Worm (Caenorhabditis elegans) whole organism, young adult: ENCODE data around the gene ZC116.5.

ENCODE experiments used
- B0035.1 ChIP-seq: sonication (generic microtip); optimal IDR thresholded peaks from 2 replicates; lab custom pipeline; 2016; ENCODE audit warnings: missing genetic modification characterization, mild to moderate bottlenecking, missing compliant biosample characterization, missing genotype, missing genetic modification reagents
- F23B12.7 ChIP-seq: sonication (generic microtip); optimal IDR thresholded peaks from 2 replicates; lab custom pipeline; 2017; ENCODE audit warnings: missing genetic modification characterization, mild to moderate bottlenecking, missing compliant biosample characterization, antibody characterized with exemption, moderate library complexity; ENCODE audit not compliant: insufficient read depth
- F49E8.2 ChIP-seq: sonication (generic microtip); optimal IDR thresholded peaks from 3 replicates; lab custom pipeline; 2017; ENCODE audit warnings: missing genetic modification characterization, mild to moderate bottlenecking, missing compliant biosample characterization, antibody characterized with exemption, moderate library complexity; ENCODE audit not compliant: insufficient read depth
- K12H6.12 ChIP-seq: fragments of 200-800 bp; sonication (Bioruptor generic); optimal IDR thresholded peaks from 2 replicates; lab custom pipeline; 2018; ENCODE audit warnings: mild to moderate bottlenecking, missing genetic modification characterization, missing compliant biosample characterization
- Y53G8AR.9 ChIP-seq: fragments of 200-800 bp; sonication (Bioruptor generic); conservative IDR thresholded peaks from 2 replicates; pipeline ENCODE4 v1.3.6; 2022; ENCODE audit warnings: missing genetic modification reagents, missing genetic modification characterization, missing compliant biosample characterization
- aptf-3 ChIP-seq: fragments of 200-800 bp; sonication (Bioruptor generic); IDR thresholded peaks from 2 replicates; pipeline ENCODE4 v1.3.6; 2022; ENCODE audit warnings: missing genetic modification characterization, missing compliant biosample characterization
- bed-1 ChIP-seq: fragments of 200-800 bp; sonication (Bioruptor generic); IDR thresholded peaks from 2 replicates; pipeline ENCODE4 v1.3.6; 2022; ENCODE audit warnings: missing genetic modification reagents, missing genetic modification characterization, missing compliant biosample characterization
- cebp-1 ChIP-seq, 2 experiments: fragments of 200-800 bp in 1 of 2; sonication (Bioruptor generic) in 1 of 2; sonication (generic microtip) in 1 of 2; IDR thresholded peaks in 1 of 2; optimal IDR thresholded peaks in 1 of 2; 2 replicates each; pipeline versions ENCODE4 v1.3.6 to Lab custom; 2017 to 2022; ENCODE audit warnings: missing compliant biosample characterization in 2 of 2, missing genetic modification characterization in 2 of 2, mild to moderate bottlenecking in 1 of 2, missing genetic modification reagents in 1 of 2, moderate library complexity in 1 of 2
- ceh-100 ChIP-seq: fragments of 200-800 bp; sonication (Bioruptor generic); IDR thresholded peaks from 2 replicates; pipeline ENCODE4 v1.3.6; 2022; ENCODE audit warnings: missing genetic modification reagents, missing genetic modification characterization, missing compliant biosample characterization
- ceh-40 ChIP-seq: fragments of 200-800 bp; sonication (Bioruptor generic); IDR thresholded peaks from 2 replicates; pipeline ENCODE4 v1.3.6; 2022; ENCODE audit warnings: missing genetic modification characterization, missing compliant biosample characterization
- ceh-91 ChIP-seq: fragments of 200-800 bp; sonication (Bioruptor generic); IDR thresholded peaks from 2 replicates; pipeline ENCODE4 v1.3.6; 2022; ENCODE audit warnings: missing genetic modification reagents, missing genetic modification characterization, missing compliant biosample characterization
- dox-1 ChIP-seq: fragments of 200-800 bp; sonication (Bioruptor generic); IDR thresholded peaks from 2 replicates; pipeline ENCODE4 v1.3.6; 2022; ENCODE audit warnings: missing genetic modification reagents, missing genetic modification characterization, missing compliant biosample characterization
- dpff-1 ChIP-seq: sonication (generic microtip); optimal IDR thresholded peaks from 2 replicates; lab custom pipeline; 2017; ENCODE audit warnings: mild to moderate bottlenecking, missing genetic modification characterization, missing compliant biosample characterization
- efl-1 ChIP-seq: fragments of 150-350 bp; optimal IDR thresholded peaks from 2 replicates; lab custom pipeline; 2014; ENCODE audit warnings: missing biosample characterization, missing genetic modification reagents, missing genetic modification characterization
- fkh-3 ChIP-seq: sonication (generic microtip); optimal IDR thresholded peaks from 2 replicates; lab custom pipeline; 2016; ENCODE audit warnings: mild to moderate bottlenecking, missing genetic modification characterization, missing compliant biosample characterization
- gei-17 ChIP-seq: fragments of 200-800 bp; sonication (Bioruptor generic); optimal IDR thresholded peaks from 2 replicates; lab custom pipeline; 2018; ENCODE audit warnings: mild to moderate bottlenecking, missing genetic modification characterization, missing compliant biosample characterization
- him-1 ChIP-seq: sonication (generic microtip); optimal IDR thresholded peaks from 2 replicates; lab custom pipeline; 2016; ENCODE audit warnings: missing genotype, missing genetic modification reagents, missing genetic modification characterization, missing compliant biosample characterization
- hrde-1 ChIP-seq: sonication (generic microtip); optimal IDR thresholded peaks from 2 replicates; lab custom pipeline; 2016; ENCODE audit warnings: missing genetic modification characterization, mild to moderate bottlenecking, missing compliant biosample characterization, moderate library complexity, missing genotype, missing genetic modification reagents, borderline replicate concordance
- lag-1 ChIP-seq: fragments of 200-800 bp; sonication (Bioruptor generic); IDR thresholded peaks from 2 replicates; pipeline ENCODE4 v1.3.6; 2022; ENCODE audit warnings: missing genetic modification reagents, missing genetic modification characterization, missing compliant biosample characterization
- let-526 ChIP-seq: fragments of 200-800 bp; sonication (Bioruptor generic); IDR thresholded peaks from 2 replicates; pipeline ENCODE4 v1.3.6; 2022; ENCODE audit warnings: missing genetic modification reagents, missing genetic modification characterization, missing compliant biosample characterization
- lir-1 ChIP-seq: fragments of 200-800 bp; sonication (Bioruptor generic); conservative IDR thresholded peaks from 2 replicates; pipeline ENCODE4 v1.3.6; 2022; ENCODE audit warnings: missing genetic modification reagents, missing genetic modification characterization, missing compliant biosample characterization
- lsl-1 ChIP-seq: fragments of 200-800 bp; sonication (Bioruptor generic); optimal IDR thresholded peaks from 2 replicates; lab custom pipeline; 2018; ENCODE audit warnings: mild to moderate bottlenecking, missing genetic modification characterization, moderate library complexity, missing compliant biosample characterization
- madf-8 ChIP-seq: fragments of 200-800 bp; sonication (Bioruptor generic); conservative IDR thresholded peaks from 2 replicates; pipeline ENCODE4 v1.3.6; 2022; ENCODE audit warnings: missing genetic modification reagents, missing genetic modification characterization, missing compliant biosample characterization
- mes-4 ChIP-seq: sonication (generic microtip); optimal IDR thresholded peaks from 2 replicates; lab custom pipeline; 2016; ENCODE audit warnings: missing genotype, missing genetic modification characterization, missing compliant biosample characterization
- nfya-2 ChIP-seq: fragments of 200-800 bp; sonication (Bioruptor generic); IDR thresholded peaks from 2 replicates; pipeline ENCODE4 v1.3.6; 2022; ENCODE audit warnings: missing genetic modification reagents, missing genetic modification characterization, missing compliant biosample characterization
- nfyb-1 ChIP-seq: fragments of 200-800 bp; sonication (Bioruptor generic); IDR thresholded peaks from 2 replicates; pipeline ENCODE4 v1.3.6; 2022; ENCODE audit warnings: missing genetic modification reagents, missing genetic modification characterization, missing compliant biosample characterization
- nhr-27 ChIP-seq: fragments of 200-800 bp; sonication (Bioruptor generic); optimal IDR thresholded peaks from 2 replicates; lab custom pipeline; 2018; ENCODE audit warnings: mild to moderate bottlenecking, missing genetic modification characterization, moderate library complexity, missing compliant biosample characterization
- nhr-80 ChIP-seq: sonication (generic microtip); optimal IDR thresholded peaks from 2 replicates; lab custom pipeline; 2016; ENCODE audit warnings: missing genetic modification characterization, missing compliant biosample characterization
- pha-4 ChIP-seq: fragments of 150-350 bp; sonication (generic microtip); optimal IDR thresholded peaks from 2 replicates; lab custom pipeline; 2014; ENCODE audit warnings: missing biosample characterization, missing genetic modification reagents, missing genetic modification characterization
- rcor-1 ChIP-seq: fragments of 200-800 bp; sonication (Bioruptor generic); IDR thresholded peaks from 2 replicates; pipeline ENCODE4 v1.3.6; 2022; ENCODE audit warnings: missing genetic modification reagents, missing genetic modification characterization, missing compliant biosample characterization
- sea-2 ChIP-seq: fragments of 200-800 bp; sonication (Bioruptor generic); IDR thresholded peaks from 2 replicates; pipeline ENCODE4 v1.3.6; 2022; ENCODE audit warnings: missing genetic modification characterization, missing compliant biosample characterization
- snpc-1.3 ChIP-seq: sonication (generic microtip); optimal IDR thresholded peaks from 2 replicates; lab custom pipeline; 2017; ENCODE audit warnings: missing genetic modification characterization, mild to moderate bottlenecking, missing compliant biosample characterization, antibody characterized with exemption, moderate library complexity, missing genotype, missing genetic modification reagents; ENCODE audit not compliant: insufficient read depth
- somi-1 ChIP-seq: fragments of 200-800 bp; sonication (Bioruptor generic); optimal IDR thresholded peaks from 2 replicates; lab custom pipeline; 2018; ENCODE audit warnings: mild to moderate bottlenecking, missing genetic modification characterization, missing compliant biosample characterization
- tbx-9 ChIP-seq: sonication (generic microtip); optimal IDR thresholded peaks from 2 replicates; lab custom pipeline; 2016; ENCODE audit warnings: borderline replicate concordance, missing genetic modification characterization, inconsistent platforms, missing compliant biosample characterization
- unc-62 ChIP-seq: fragments of 150-350 bp; optimal IDR thresholded peaks from 2 replicates; lab custom pipeline; 2014; ENCODE audit warnings: missing biosample characterization, missing genetic modification reagents, missing genetic modification characterization
- ztf-18 ChIP-seq: sonication (generic microtip); optimal IDR thresholded peaks from 2 replicates; lab custom pipeline; 2016; ENCODE audit warnings: missing genotype, mild to moderate bottlenecking, missing genetic modification characterization, missing compliant biosample characterization
- ztf-25 ChIP-seq: fragments of 200-800 bp; sonication (Bioruptor generic); IDR thresholded peaks from 2 replicates; pipeline ENCODE4 v1.3.6; 2022; ENCODE audit warnings: missing genetic modification reagents, missing genetic modification characterization, missing compliant biosample characterization
- ztf-26 ChIP-seq: sonication (generic microtip); optimal IDR thresholded peaks from 2 replicates; lab custom pipeline; 2017; ENCODE audit warnings: missing genetic modification characterization, missing compliant biosample characterization
- ztf-28 ChIP-seq: fragments of 200-800 bp; sonication (Bioruptor generic); IDR thresholded peaks from 2 replicates; pipeline ENCODE4 v1.3.6; 2022; ENCODE audit warnings: missing genetic modification reagents, missing genetic modification characterization, missing compliant biosample characterization
- ztf-3 ChIP-seq: fragments of 200-800 bp; sonication (Bioruptor generic); optimal IDR thresholded peaks from 2 replicates; lab custom pipeline; 2018; ENCODE audit warnings: mild to moderate bottlenecking, missing genetic modification characterization, missing compliant biosample characterization

Gene ZC116.5

ce11 chrV:12611029-12611428 is 2.3 kb upstream of the ZC116.5 start, which contains the start of gene cubn-1:
Gene cubn-1, plus strand, starts transcription at chrV:12611329.
- TF ChIP-seq ceh-40 (GFP tag; lab: Robert Waterston, UW) (no peak), lag-1 (GFP tag; lab: Robert Waterston, UW) (no peak), efl-1 (no peak)

ce11 chrV:12609526-12609925 is 769 bp upstream of the ZC116.5 start, which contains the start of gene ZC116.1:
Gene ZC116.1, plus strand, starts transcription at chrV:12609826.
- TF ChIP-seq fkh-3 (tag; lab: Kevin White, UChicago) (no peak), snpc-1.3 (tag; lab: Kevin White, UChicago) (no peak), madf-8 (no peak), sea-2 (GFP tag; lab: Robert Waterston, UW) (no peak), nhr-27 (tag; lab: Kevin White, UChicago) (no peak), lsl-1 (GFP tag; lab: Kevin White, UChicago) (no peak), bed-1 (no peak)

ce11 chrV:12607113-12607512 is 1.6 kb downstream of the ZC116.5 start, which contains the start of gene erg-28:
Gene erg-28, plus strand, starts transcription at chrV:12607413.
- TF ChIP-seq him-1 (tag; lab: Kevin White, UChicago) (peak; percentile 29), unc-62 (GFP tag; lab: Kevin White, UChicago) (no peak)

ce11 chrV:12601835-12602234 is 6.9 kb downstream of the ZC116.5 start:
- TF ChIP-seq lir-1 (GFP tag; lab: Robert Waterston, UW) (no peak), ztf-3 (no peak), F49E8.2 (tag; lab: Kevin White, UChicago) (no peak), somi-1 (no peak), dpff-1 (tag; lab: Kevin White, UChicago) (no peak), ceh-91 (GFP tag; lab: Robert Waterston, UW) (no peak), ztf-25 (GFP tag; lab: Robert Waterston, UW) (no peak), hrde-1 (no peak)

- TF ChIP-seq pha-4 (tag; lab: Kevin White, UChicago) (no peak), Y53G8AR.9 (GFP tag; lab: Robert Waterston, UW) (no peak), K12H6.12 (tag; lab: Kevin White, UChicago) (no peak), nfyb-1 (GFP tag; lab: Robert Waterston, UW) (no peak), ztf-26 (tag; lab: Kevin White, UChicago) (no peak), ztf-28 (GFP tag; lab: Robert Waterston, UW) (no peak), unc-62 (GFP tag; lab: Kevin White, UChicago) (no peak), ztf-18 (tag; lab: Kevin White, UChicago) (peak; percentile 88), cebp-1 (GFP tag; IDR thresholded peaks at IDR 0.05; lab: Robert Waterston, UW) (no peak), cebp-1 (tag; optimal IDR thresholded peaks at IDR 0.05; lab: Kevin White, UChicago) (peak; percentile 42), nfya-2 (GFP tag; lab: Robert Waterston, UW) (no peak), rcor-1 (no peak), let-526 (GFP tag; lab: Robert Waterston, UW) (no peak), nhr-80 (tag; lab: Kevin White, UChicago) (peak; percentile 63), tbx-9 (tag; lab: Kevin White, UChicago) (no peak), ceh-100 (GFP tag; lab: Robert Waterston, UW) (no peak), dox-1 (no peak), F23B12.7 (tag; lab: Kevin White, UChicago) (no peak), mes-4 (tag; lab: Kevin White, UChicago) (no peak), B0035.1 (no peak), gei-17 (GFP tag; lab: Kevin White, UChicago) (no peak), aptf-3 (GFP tag; lab: Robert Waterston, UW) (no peak), ceh-40 (GFP tag; lab: Robert Waterston, UW) (no peak), ztf-25 (GFP tag; lab: Robert Waterston, UW) (no peak)
Observed at ce11 chrV:12599510-12600242, 9.1 kb downstream of the ZC116.5 start, which contains the start of gene C14C10.5. Gene C14C10.5, plus strand, starts transcription at chrV:12600192.
